Worm (Caenorhabditis elegans) whole organism, L3 larva: ENCODE measurements around the gene K10C2.14.

Source experiments
- ama-1 ChIP-seq: fragments of 150-350 bp; optimal IDR thresholded peaks from 2 replicates; lab custom pipeline; 2018
- nfya-1 ChIP-seq: sonication (generic microtip); optimal IDR thresholded peaks from 2 replicates; lab custom pipeline; 2017; ENCODE audit warnings: missing genetic modification characterization, mild to moderate bottlenecking, missing compliant biosample characterization, antibody characterized with exemption, moderate library complexity; ENCODE audit not compliant: insufficient read depth
- unc-39 ChIP-seq: sonication (generic microtip); optimal IDR thresholded peaks from 4 replicates; lab custom pipeline; 2017; ENCODE audit warnings: missing biosample characterization, missing genetic modification characterization

- TF ChIP-seq ama-1 (lab: Kevin White, UChicago) (no peak), nfya-1 (no peak), unc-39 (no peak)
These were observed 33.4 kb upstream of the K10C2.14 start, which contains the start of the genes C15B12.4 and C15B12.8 for ce11 chrX:6473698-6474314.
